Worm (Caenorhabditis elegans) whole organism, L2 larva: Measurements from ENCODE around the gene lrpr-1.

ENCODE experiments used
- R02D3.7 ChIP-seq: fragments of 150-350 bp; optimal IDR thresholded peaks from 2 replicates; lab custom pipeline; 2014; ENCODE audit warnings: missing biosample characterization, missing genetic modification characterization
- ama-1 ChIP-seq: fragments of 150-350 bp; optimal IDR thresholded peaks from 2 replicates; lab custom pipeline; 2018; ENCODE audit warnings: inconsistent platforms
- fos-1 ChIP-seq: fragments of 150-350 bp; optimal IDR thresholded peaks from 2 replicates; lab custom pipeline; 2014; ENCODE audit warnings: missing biosample characterization, missing genetic modification characterization
- lin-13 ChIP-seq: fragments of 150-350 bp; optimal IDR thresholded peaks from 2 replicates; lab custom pipeline; 2014; ENCODE audit warnings: missing biosample characterization, missing genetic modification reagents, missing genetic modification characterization

DNA sequence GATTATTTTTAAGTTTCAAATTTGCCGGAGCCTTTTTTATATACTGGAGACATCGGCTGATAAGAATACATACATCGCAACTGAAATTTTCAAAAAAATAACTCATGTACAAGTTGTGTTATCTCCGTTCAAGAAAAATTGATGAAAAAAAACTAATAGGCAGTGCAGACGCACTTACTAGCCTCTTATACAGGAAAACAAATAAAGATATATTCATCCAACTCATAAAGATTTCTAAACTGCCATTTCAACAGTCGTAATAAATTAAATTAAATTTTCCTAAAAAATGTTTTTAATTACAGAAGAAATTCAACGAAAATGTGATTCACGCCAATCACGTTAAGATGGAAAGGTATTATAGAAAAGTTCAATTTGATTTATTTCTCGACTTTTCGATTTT, 15.9 kb downstream of the lrpr-1 start, which contains the start of gene C04E6.5:
- TF ChIP-seq lin-13 (no peak), fos-1 (tag; lab: Kevin White, UChicago) (no peak), ama-1 (lab: Kevin White, UChicago) (no peak), R02D3.7 (no peak)
